Fruit fly (Drosophila melanogaster) whole organism, prepupa: ENCODE measurements around the gene MED1.
A peak's percentile ranks its signal among the peaks of the same experiment; 100 is the strongest.

Experiments used
- Blimp-1 ChIP-seq: fragments of 200-800 bp; sonication (Bioruptor generic); optimal IDR thresholded peaks from 3 replicates; lab custom pipeline; 2017; ENCODE audit warnings: missing biosample characterization, missing genetic modification characterization, mild to moderate bottlenecking, moderate library complexity, missing genetic modification reagents
- CG11294 ChIP-seq: fragments of 200-800 bp; sonication (Bioruptor generic); IDR thresholded peaks from 2 replicates; pipeline ENCODE4 v1.3.6; 2022; ENCODE audit warnings: missing biosample characterization, missing genetic modification characterization
- CG11762 ChIP-seq: fragments of 200-800 bp; sonication (Bioruptor generic); optimal IDR thresholded peaks from 3 replicates; lab custom pipeline; 2016; ENCODE audit warnings: missing biosample characterization, missing genetic modification characterization; ENCODE audit not compliant: insufficient read depth
- CG15336 ChIP-seq: fragments of 200-800 bp; sonication (Bioruptor generic); IDR thresholded peaks from 2 replicates; pipeline ENCODE4 v1.3.6; 2022; ENCODE audit warnings: missing biosample characterization, missing genetic modification characterization
- CG16779 ChIP-seq: fragments of 200-800 bp; sonication (Bioruptor generic); optimal IDR thresholded peaks from 3 replicates; lab custom pipeline; 2017; ENCODE audit warnings: missing biosample characterization, mild to moderate bottlenecking, missing genetic modification characterization
- CG34406 ChIP-seq: fragments of 200-800 bp; sonication (Bioruptor generic); optimal IDR thresholded peaks from 3 replicates; lab custom pipeline; 2016; ENCODE audit warnings: missing biosample characterization, missing genetic modification characterization
- CG3919 ChIP-seq: fragments of 200-800 bp; sonication (Bioruptor generic); optimal IDR thresholded peaks from 3 replicates; lab custom pipeline; 2016; ENCODE audit warnings: missing biosample characterization, missing genetic modification characterization
- CG6163 ChIP-seq: fragments of 200-800 bp; sonication (Bioruptor generic); IDR thresholded peaks from 3 replicates; pipeline ENCODE4 v1.3.6; 2022; ENCODE audit warnings: missing biosample characterization, missing genetic modification characterization
- CG6276 ChIP-seq: fragments of 200-800 bp; sonication (Bioruptor generic); optimal IDR thresholded peaks from 2 replicates; lab custom pipeline; 2017; ENCODE audit warnings: missing biosample characterization, mild to moderate bottlenecking, missing genetic modification characterization
- CG6854 ChIP-seq: fragments of 200-800 bp; sonication (Bioruptor generic); optimal IDR thresholded peaks from 2 replicates; lab custom pipeline; 2017; ENCODE audit warnings: missing biosample characterization, mild to moderate bottlenecking, missing genetic modification characterization
- CG7368 ChIP-seq: fragments of 200-800 bp; sonication (Bioruptor generic); optimal IDR thresholded peaks from 3 replicates; lab custom pipeline; 2016; ENCODE audit warnings: missing biosample characterization, missing genetic modification characterization
- CG8632 ChIP-seq: fragments of 200-800 bp; sonication (Bioruptor generic); optimal IDR thresholded peaks from 3 replicates; lab custom pipeline; 2016; ENCODE audit warnings: missing biosample characterization, missing genetic modification characterization
- Eip75B ChIP-seq: fragments of 200-800 bp; sonication (Bioruptor generic); optimal IDR thresholded peaks from 3 replicates; lab custom pipeline; 2016; ENCODE audit warnings: missing biosample characterization, missing genetic modification characterization
- Eip78C ChIP-seq: fragments of 200-800 bp; sonication (Bioruptor generic); peaks from one replicate; lab custom pipeline; 2016; ENCODE audit warnings: missing biosample characterization, missing genetic modification characterization
- Eip93F ChIP-seq: fragments of 200-800 bp; sonication (Bioruptor generic); optimal IDR thresholded peaks from 2 replicates; lab custom pipeline; 2016; ENCODE audit warnings: missing biosample characterization, mild to moderate bottlenecking, missing genetic modification characterization
- Ets96B ChIP-seq: fragments of 200-800 bp; optimal IDR thresholded peaks from 2 replicates; lab custom pipeline; 2019; ENCODE audit warnings: missing biosample characterization, mild to moderate bottlenecking, missing genetic modification characterization, moderate library complexity
- Gug ChIP-seq: fragments of 200-800 bp; sonication (Bioruptor generic); IDR thresholded peaks from 2 replicates; pipeline ENCODE4 v1.3.6; 2022; ENCODE audit warnings: missing biosample characterization, missing genetic modification characterization
- Hr38 ChIP-seq: sonication (Bioruptor generic); optimal IDR thresholded peaks from 2 replicates; lab custom pipeline; 2016; ENCODE audit warnings: missing biosample characterization, missing genetic modification characterization
- OdsH ChIP-seq: fragments of 200-800 bp; sonication (Bioruptor generic); optimal IDR thresholded peaks from 3 replicates; lab custom pipeline; 2016; ENCODE audit warnings: missing biosample characterization, missing genetic modification characterization
- Sox102F ChIP-seq: fragments of 200-800 bp; sonication (Bioruptor generic); optimal IDR thresholded peaks from 2 replicates; lab custom pipeline; 2016; ENCODE audit warnings: missing biosample characterization, mild to moderate bottlenecking, missing genetic modification characterization
- Sox15 ChIP-seq: fragments of 200-800 bp; sonication (Bioruptor generic); optimal IDR thresholded peaks from 3 replicates; lab custom pipeline; 2016; ENCODE audit warnings: missing biosample characterization, missing genetic modification characterization
- achi ChIP-seq: fragments of 200-800 bp; sonication (Bioruptor generic); optimal IDR thresholded peaks from 3 replicates; lab custom pipeline; 2016; ENCODE audit warnings: missing biosample characterization, missing genetic modification characterization
- dac ChIP-seq: fragments of 200-800 bp; sonication (Bioruptor generic); optimal IDR thresholded peaks from 2 replicates; lab custom pipeline; 2017; ENCODE audit warnings: missing biosample characterization, mild to moderate bottlenecking, missing genetic modification characterization
- dsx ChIP-seq: fragments of 200-800 bp; optimal IDR thresholded peaks from 3 replicates; lab custom pipeline; 2019; ENCODE audit warnings: missing biosample characterization, mild to moderate bottlenecking, missing genetic modification characterization, moderate library complexity; ENCODE audit not compliant: poor library complexity, severe bottlenecking
- esn ChIP-seq: fragments of 200-800 bp; sonication (Bioruptor generic); optimal IDR thresholded peaks from 2 replicates; lab custom pipeline; 2016; ENCODE audit warnings: missing biosample characterization, mild to moderate bottlenecking, missing genetic modification characterization, moderate library complexity
- fd85E ChIP-seq: fragments of 200-800 bp; sonication (Bioruptor generic); optimal IDR thresholded peaks from 3 replicates; lab custom pipeline; 2016; ENCODE audit warnings: missing biosample characterization, missing genetic modification characterization
- fkh ChIP-seq: fragments of 200-800 bp; sonication (Bioruptor generic); optimal IDR thresholded peaks from 3 replicates; lab custom pipeline; 2017; ENCODE audit warnings: missing biosample characterization, mild to moderate bottlenecking, missing genetic modification characterization, moderate library complexity
- lz ChIP-seq: fragments of 200-800 bp; sonication (Bioruptor generic); optimal IDR thresholded peaks from 3 replicates; lab custom pipeline; 2016; ENCODE audit warnings: missing biosample characterization, missing genetic modification characterization
- pdm3 ChIP-seq: fragments of 200-800 bp; sonication (Bioruptor generic); optimal IDR thresholded peaks from 3 replicates; lab custom pipeline; 2016; ENCODE audit warnings: missing biosample characterization, missing genetic modification characterization
- salr ChIP-seq, 2 experiments: fragments of 200-800 bp; sonication (Bioruptor generic); optimal IDR thresholded peaks; 3 replicates each; lab custom pipeline; 2016 to 2018; ENCODE audit warnings: missing biosample characterization in 2 of 2, missing genetic modification characterization in 2 of 2, mild to moderate bottlenecking in 1 of 2
- ss ChIP-seq, 2 experiments: fragments of 200-800 bp; sonication (Bioruptor generic); optimal IDR thresholded peaks; 2 replicates in 1 of 2; 3 replicates in 1 of 2; lab custom pipeline; 2017 to 2018; ENCODE audit warnings: mild to moderate bottlenecking in 2 of 2, missing biosample characterization in 2 of 2, missing genetic modification characterization in 2 of 2, moderate library complexity in 1 of 2
- svp ChIP-seq: fragments of 200-800 bp; sonication (Bioruptor generic); peaks from one replicate; lab custom pipeline; 2016; ENCODE audit warnings: missing biosample characterization, missing genetic modification characterization
- topi ChIP-seq: fragments of 200-800 bp; sonication (Bioruptor generic); optimal IDR thresholded peaks from 3 replicates; lab custom pipeline; 2016; ENCODE audit warnings: missing biosample characterization, missing genetic modification characterization
- vri ChIP-seq: fragments of 200-800 bp; sonication (Bioruptor generic); optimal IDR thresholded peaks from 3 replicates; lab custom pipeline; 2016; ENCODE audit warnings: missing biosample characterization, mild to moderate bottlenecking, missing genetic modification characterization

MED1 gene

dm6 chr3L:21594408-21594807, 39.8 kb downstream of the MED1 start (continued):
- TF ChIP-seq fkh (GFP tag; lab: Kevin White, UChicago) (no peak), CG7368 (GFP tag; lab: Kevin White, UChicago) (peak; percentile 34), pdm3 (GFP tag; lab: Kevin White, UChicago) (peak; percentile 61), CG3919 (GFP tag; lab: Kevin White, UChicago) (peak; percentile 68), CG11294 (GFP tag; lab: Robert Waterston, UW) (no peak), Ets96B (tag; lab: Kevin White, UChicago) (peak; percentile 43), Sox15 (GFP tag; lab: Kevin White, UChicago) (peak; percentile 16), vri (GFP tag; lab: Kevin White, UChicago) (peak; percentile 46), CG16779 (peak; percentile 25), CG8632 (GFP tag; lab: Kevin White, UChicago) (peak; percentile 35), salr (GFP tag; optimal IDR thresholded peaks at IDR 0.05; lab: Kevin White, UChicago) (peak in 1 of 2 experiments; percentile 37), CG34406 (GFP tag; lab: Kevin White, UChicago) (peak; percentile 23), Eip78C (GFP tag; lab: Kevin White, UChicago) (peak; percentile 81), topi (peak; percentile 60), dac (GFP tag; lab: Kevin White, UChicago) (no peak), CG6276 (no peak), dsx (GFP tag; lab: Kevin White, UChicago) (peak; percentile 54), lz (GFP tag; lab: Kevin White, UChicago) (peak; percentile 57), Blimp-1 (GFP tag; lab: Kevin White, UChicago) (no peak), OdsH (peak; percentile 48)

- TF ChIP-seq Hr38 (GFP tag; lab: Kevin White, UChicago) (no peak), Eip75B (GFP tag; lab: Kevin White, UChicago) (no peak), ss (GFP tag; optimal IDR thresholded peaks at IDR 0.05; lab: Kevin White, UChicago) (peak in 1 of 2 experiments; percentile 53), svp (GFP tag; lab: Kevin White, UChicago) (peak; percentile 54), Eip78C (GFP tag; lab: Kevin White, UChicago) (no peak)
These were observed 43.0 kb downstream of the MED1 start for dm6 chr3L:21591247-21591646.

dm6 chr3L:21586528-21586927, 47.7 kb downstream of the MED1 start, which contains the start of gene TfAP-2:
Gene TfAP-2 (plus strand): TSS chr3L:21586828.
- TF ChIP-seq fd85E (GFP tag; lab: Kevin White, UChicago) (no peak), CG11294 (GFP tag; lab: Robert Waterston, UW) (no peak), Gug (no peak), salr (GFP tag; optimal IDR thresholded peaks at IDR 0.05; lab: Kevin White, UChicago) (no peak), achi (no peak)

- TF ChIP-seq Eip78C (GFP tag; lab: Kevin White, UChicago) (peak; percentile 28), pdm3 (GFP tag; lab: Kevin White, UChicago) (no peak)
These were observed 48.8 kb downstream of the MED1 start for dm6 chr3L:21585397-21585796.

- peak; percentile 28 for TF ChIP-seq Eip78C (GFP tag; lab: Kevin White, UChicago)
- TF ChIP-seq Sox102F (GFP tag; lab: Kevin White, UChicago), result no peak
- no peak for TF ChIP-seq esn (GFP tag; lab: Kevin White, UChicago)
- no peak for TF ChIP-seq CG11762 (GFP tag; lab: Kevin White, UChicago)
- TF ChIP-seq CG6854, result peak; percentile 37
- TF ChIP-seq Eip93F (GFP tag; lab: Kevin White, UChicago), result no peak
- no peak; the same call in 1 of the 3 replicates for TF ChIP-seq CG6163 (GFP tag; lab: Robert Waterston, UW)
- TF ChIP-seq pdm3 (GFP tag; lab: Kevin White, UChicago), result no peak
- peak; percentile 15 to 27 for TF ChIP-seq ss (GFP tag; optimal IDR thresholded peaks at IDR 0.05; lab: Kevin White, UChicago)
- no peak for TF ChIP-seq Ets96B (tag; lab: Kevin White, UChicago)
- TF ChIP-seq CG15336 (GFP tag; lab: Robert Waterston, UW), result 0 out of 2 replicates have a peak, but pooled peaks have one; percentile 25
These were observed 49.6 kb downstream of the MED1 start for dm6 chr3L:21584683-21585082.
